Worm (Caenorhabditis elegans) whole organism, mixed stage, embryonic: Measurements from ENCODE around the gene str-92.

Source experiments
- elt-1 ChIP-seq: sonication (generic microtip); optimal IDR thresholded peaks from 2 replicates; lab custom pipeline; 2017; ENCODE audit warnings: missing genetic modification characterization, mild to moderate bottlenecking, missing compliant biosample characterization, antibody characterized with exemption, moderate library complexity, borderline replicate concordance; ENCODE audit not compliant: insufficient read depth
- unc-39 ChIP-seq: fragments of 150-350 bp; optimal IDR thresholded peaks from 2 replicates; lab custom pipeline; 2014; ENCODE audit warnings: missing biosample characterization, missing genetic modification characterization

DNA sequence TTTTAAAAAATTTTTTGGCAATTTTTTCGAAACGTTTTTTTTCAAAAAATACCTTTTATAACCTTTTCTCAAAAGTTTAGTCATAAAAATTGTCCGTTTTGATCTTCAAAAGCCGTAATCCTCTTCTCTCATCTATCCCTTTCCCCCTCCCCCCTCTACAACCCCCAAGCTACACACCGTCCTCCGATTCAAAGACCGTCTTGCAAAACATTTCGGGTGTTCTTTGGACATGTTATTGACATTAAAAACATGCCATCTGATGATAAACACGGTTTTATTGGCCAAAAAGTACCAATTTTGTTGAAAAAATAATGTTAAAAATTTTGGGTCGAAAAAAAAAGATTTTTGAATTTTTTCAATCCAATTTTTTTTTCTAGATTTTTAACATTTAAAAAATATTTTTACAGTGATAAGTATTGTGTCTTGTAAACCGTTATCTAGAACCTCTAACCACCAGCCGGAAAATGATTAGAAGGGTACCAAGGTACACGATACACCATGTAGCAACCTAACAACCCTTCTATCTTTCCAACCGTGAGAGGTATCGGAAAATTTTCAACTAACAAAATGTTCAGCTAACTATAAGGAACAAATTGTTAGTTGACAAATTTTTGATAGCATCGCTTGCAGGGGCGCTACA lies 46.8 kb upstream of the str-92 start:
- TF ChIP-seq elt-1 (tag; lab: Kevin White, UChicago) (no peak), unc-39 (tag; lab: Kevin White, UChicago) (no peak)
